Worm (Caenorhabditis elegans) whole organism, midembryonic: ENCODE results near the gene F38B6.3.

Experiments used
- T22C8.4 ChIP-seq: fragments of 200-800 bp; sonication (Bioruptor generic); IDR thresholded peaks from 2 replicates; pipeline ENCODE4 v1.3.6; 2022; ENCODE audit warnings: missing genetic modification characterization, missing compliant biosample characterization
- cog-1 ChIP-seq: sonication (generic microtip); optimal IDR thresholded peaks from 2 replicates; lab custom pipeline; 2016; ENCODE audit warnings: missing genetic modification characterization, missing compliant biosample characterization
- flt-1 ChIP-seq: fragments of 200-800 bp; sonication (Bioruptor generic); IDR thresholded peaks from 2 replicates; pipeline ENCODE4 v1.3.6; 2022; ENCODE audit warnings: missing genetic modification characterization, missing compliant biosample characterization
- klf-2 ChIP-seq: fragments of 200-800 bp; sonication (Bioruptor generic); conservative IDR thresholded peaks from 2 replicates; pipeline ENCODE4 v1.3.6; 2022; ENCODE audit warnings: missing genetic modification reagents, missing genetic modification characterization, missing compliant biosample characterization
- med-1 ChIP-seq: sonication (generic microtip); optimal IDR thresholded peaks from 2 replicates; lab custom pipeline; 2017; ENCODE audit warnings: missing genetic modification characterization, mild to moderate bottlenecking, missing compliant biosample characterization, antibody characterized with exemption, missing genetic modification reagents; ENCODE audit not compliant: insufficient read depth
- ref-1 ChIP-seq: fragments of 200-800 bp; sonication (Bioruptor generic); conservative IDR thresholded peaks from 2 replicates; pipeline ENCODE4 v1.3.6; 2022; ENCODE audit warnings: missing genetic modification reagents, missing genetic modification characterization, missing compliant biosample characterization
- tab-1 ChIP-seq: fragments of 200-800 bp; sonication (Bioruptor generic); IDR thresholded peaks from 2 replicates; pipeline ENCODE4 v1.3.6; 2022; ENCODE audit warnings: missing genetic modification characterization, missing compliant biosample characterization
- ztf-23 ChIP-seq: fragments of 200-800 bp; sonication (Bioruptor generic); IDR thresholded peaks from 2 replicates; pipeline ENCODE4 v1.3.6; 2022; ENCODE audit warnings: missing genetic modification reagents, missing genetic modification characterization, missing compliant biosample characterization
- ztf-29 ChIP-seq: fragments of 200-800 bp; sonication (Bioruptor generic); IDR thresholded peaks from 2 replicates; pipeline ENCODE4 v1.3.6; 2022; ENCODE audit warnings: missing genetic modification reagents, missing genetic modification characterization, missing compliant biosample characterization

Gene F38B6.3

ce11 chrX:6693331-6693730 is at the start of gene F38B6.3:
Gene F38B6.3, plus strand, starts transcription at chrX:6693631.
- TF ChIP-seq ztf-23 (GFP tag; lab: Robert Waterston, UW) (no peak), cog-1 (tag; lab: Kevin White, UChicago) (no peak), klf-2 (GFP tag; lab: Robert Waterston, UW) (no peak), ztf-29 (GFP tag; lab: Robert Waterston, UW) (no peak), flt-1 (GFP tag; lab: Robert Waterston, UW) (no peak), med-1 (no peak), tab-1 (GFP tag; lab: Robert Waterston, UW) (no peak), T22C8.4 (GFP tag; lab: Robert Waterston, UW) (no peak), ref-1 (GFP tag; lab: Robert Waterston, UW) (no peak)

DNA sequence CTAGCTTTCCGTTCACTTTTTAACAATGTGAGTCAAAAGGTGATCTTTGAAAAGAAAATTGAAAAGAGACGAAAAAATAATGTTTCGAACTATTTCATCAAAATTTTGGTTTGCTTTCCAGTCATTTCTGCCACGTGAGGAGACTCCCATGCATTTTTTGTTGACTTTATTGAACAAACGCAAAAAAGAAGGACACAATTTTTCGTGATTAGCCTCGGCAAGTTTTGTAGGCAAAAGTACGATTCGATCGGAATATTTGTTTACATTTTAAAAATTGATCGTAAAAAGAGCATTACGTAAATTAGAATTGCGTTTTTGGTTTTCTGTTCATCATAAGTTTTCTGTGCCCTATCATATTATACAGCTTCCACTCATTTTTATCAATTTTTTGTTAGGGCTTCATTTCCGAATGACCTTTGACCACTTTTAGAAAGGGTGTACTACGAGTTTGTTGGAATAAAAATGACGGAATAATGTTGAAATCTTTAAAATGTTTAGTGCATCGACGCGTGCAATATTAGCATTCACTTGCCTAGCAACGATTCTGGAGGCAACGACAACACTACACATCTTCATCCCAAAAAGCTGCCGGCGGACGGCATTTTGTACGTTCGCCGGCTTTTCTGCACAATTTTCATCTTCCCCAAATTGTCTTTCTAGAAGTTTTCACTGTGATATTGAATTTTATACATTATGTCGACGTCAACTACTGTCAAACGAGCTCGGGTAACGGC is 48.3 kb upstream of the F38B6.3 start, which contains the start of gene C56E10.3:
Gene C56E10.3, plus strand, starts transcription at position 684 of the 734 bp plus-strand sequence.
- TF ChIP-seq ztf-23 (GFP tag; lab: Robert Waterston, UW) (no peak), cog-1 (tag; lab: Kevin White, UChicago) (no peak), T22C8.4 (GFP tag; lab: Robert Waterston, UW) (no peak), flt-1 (GFP tag; lab: Robert Waterston, UW) (no peak), klf-2 (GFP tag; lab: Robert Waterston, UW) (no peak), tab-1 (GFP tag; lab: Robert Waterston, UW) (no peak), ztf-29 (GFP tag; lab: Robert Waterston, UW) (no peak), ref-1 (GFP tag; lab: Robert Waterston, UW) (no peak), med-1 (no peak)

DNA sequence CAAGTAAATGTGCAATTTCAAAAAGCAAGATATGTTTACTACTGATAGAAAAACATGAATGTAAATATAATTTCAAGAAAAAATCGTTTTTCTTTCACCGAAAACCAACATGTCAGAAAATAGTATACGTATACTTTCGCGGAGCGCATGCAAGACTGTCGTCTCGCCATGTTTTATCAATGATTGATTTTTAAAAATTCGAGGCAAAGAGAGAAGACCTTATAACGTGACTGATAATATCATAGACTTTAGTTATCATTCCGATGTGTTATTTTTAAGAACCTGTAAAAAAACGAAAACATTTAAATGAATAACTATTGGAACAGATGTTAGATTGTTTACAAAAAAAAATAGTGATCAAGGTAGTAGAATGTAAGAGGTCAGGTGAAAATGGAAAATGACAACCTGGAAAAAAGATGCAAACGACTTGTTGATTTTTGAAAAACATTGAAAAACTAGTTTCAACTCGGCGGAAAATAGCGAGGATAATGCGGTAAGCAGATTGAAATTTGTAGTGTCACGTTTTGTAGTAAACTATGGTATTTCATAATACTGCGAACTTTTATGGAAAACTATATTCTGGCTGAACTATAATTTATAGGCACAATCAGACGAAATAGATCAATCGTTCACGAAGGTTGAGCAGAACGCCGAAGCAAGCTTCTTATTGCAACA is 46.9 kb upstream of the F38B6.3 start:
- TF ChIP-seq med-1: no peak
- TF ChIP-seq ztf-23 (GFP tag; lab: Robert Waterston, UW): no peak
- TF ChIP-seq T22C8.4 (GFP tag; lab: Robert Waterston, UW): no peak
- no peak for TF ChIP-seq klf-2 (GFP tag; lab: Robert Waterston, UW)
- TF ChIP-seq cog-1 (tag; lab: Kevin White, UChicago): no peak
- no peak for TF ChIP-seq ztf-29 (GFP tag; lab: Robert Waterston, UW)
- TF ChIP-seq flt-1 (GFP tag; lab: Robert Waterston, UW): no peak
- no peak for TF ChIP-seq ref-1 (GFP tag; lab: Robert Waterston, UW)
- no peak for TF ChIP-seq tab-1 (GFP tag; lab: Robert Waterston, UW)

ce11 chrX:6649573-6649972 is 43.9 kb upstream of the F38B6.3 start:
- no peak for TF ChIP-seq tab-1 (GFP tag; lab: Robert Waterston, UW)
- no peak for TF ChIP-seq klf-2 (GFP tag; lab: Robert Waterston, UW)
- no peak for TF ChIP-seq ztf-23 (GFP tag; lab: Robert Waterston, UW)
- TF ChIP-seq cog-1 (tag; lab: Kevin White, UChicago): no peak
- TF ChIP-seq med-1: no peak
- no peak for TF ChIP-seq ref-1 (GFP tag; lab: Robert Waterston, UW)
- TF ChIP-seq T22C8.4 (GFP tag; lab: Robert Waterston, UW): no peak
- no peak for TF ChIP-seq ztf-29 (GFP tag; lab: Robert Waterston, UW)
- no peak for TF ChIP-seq flt-1 (GFP tag; lab: Robert Waterston, UW)

ce11 chrX:6653173-6653572 is 40.3 kb upstream of the F38B6.3 start:
- TF ChIP-seq ref-1 (GFP tag; lab: Robert Waterston, UW): no peak
- TF ChIP-seq ztf-29 (GFP tag; lab: Robert Waterston, UW): no peak
- no peak for TF ChIP-seq klf-2 (GFP tag; lab: Robert Waterston, UW)
- TF ChIP-seq ztf-23 (GFP tag; lab: Robert Waterston, UW): no peak
- no peak for TF ChIP-seq tab-1 (GFP tag; lab: Robert Waterston, UW)
- no peak for TF ChIP-seq flt-1 (GFP tag; lab: Robert Waterston, UW)
- no peak for TF ChIP-seq cog-1 (tag; lab: Kevin White, UChicago)
- no peak for TF ChIP-seq med-1
- no peak for TF ChIP-seq T22C8.4 (GFP tag; lab: Robert Waterston, UW)

DNA sequence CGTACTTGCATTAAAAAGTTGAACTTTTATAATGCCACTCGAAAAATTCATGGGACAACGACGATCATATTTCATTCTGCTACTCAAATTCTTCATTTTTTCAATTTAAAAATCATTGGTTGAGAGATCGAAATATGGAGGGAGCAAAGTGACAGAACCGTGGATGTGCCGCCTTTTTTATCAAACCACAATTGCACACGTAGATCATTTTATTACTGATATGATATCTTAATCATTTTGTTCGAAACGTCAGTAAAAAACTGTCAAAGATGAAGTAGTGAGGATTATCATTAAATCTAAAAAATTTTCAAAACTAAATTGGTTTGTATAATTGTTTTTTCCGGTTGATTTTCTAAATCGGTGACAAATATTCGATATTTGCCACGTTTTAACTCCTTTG is 39.3 kb upstream of the F38B6.3 start:
- TF ChIP-seq tab-1 (GFP tag; lab: Robert Waterston, UW): no peak
- no peak for TF ChIP-seq T22C8.4 (GFP tag; lab: Robert Waterston, UW)
- no peak for TF ChIP-seq med-1
- no peak for TF ChIP-seq ztf-23 (GFP tag; lab: Robert Waterston, UW)
- TF ChIP-seq cog-1 (tag; lab: Kevin White, UChicago): no peak
- no peak for TF ChIP-seq flt-1 (GFP tag; lab: Robert Waterston, UW)
- TF ChIP-seq ztf-29 (GFP tag; lab: Robert Waterston, UW): no peak

DNA sequence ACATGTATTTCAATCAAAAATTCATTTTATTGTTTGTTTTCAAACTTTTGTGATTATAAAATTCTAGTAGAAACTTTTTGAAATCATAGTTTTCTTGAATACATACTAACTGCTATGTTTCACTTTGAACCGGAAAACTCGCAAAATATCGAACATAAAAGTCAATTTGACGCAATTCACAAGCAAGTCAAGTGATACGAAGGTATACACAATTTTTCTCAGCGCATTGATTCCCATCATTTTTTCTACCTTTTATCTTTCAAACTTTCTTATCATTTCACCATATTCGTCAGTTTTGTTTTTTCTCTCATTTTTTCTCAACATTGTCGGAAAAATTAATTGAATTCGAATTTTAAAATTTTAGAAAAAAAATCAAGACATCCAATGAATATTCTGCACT is 38.3 kb upstream of the F38B6.3 start, which contains the start of gene nhr-173:
Gene nhr-173, plus strand, starts transcription at position 366 of the 400 bp plus-strand sequence.
- TF ChIP-seq tab-1 (GFP tag; lab: Robert Waterston, UW) (no peak), ztf-23 (GFP tag; lab: Robert Waterston, UW) (no peak), med-1 (no peak), T22C8.4 (GFP tag; lab: Robert Waterston, UW) (no peak), klf-2 (GFP tag; lab: Robert Waterston, UW) (no peak), ztf-29 (GFP tag; lab: Robert Waterston, UW) (no peak), ref-1 (GFP tag; lab: Robert Waterston, UW) (no peak), cog-1 (tag; lab: Kevin White, UChicago) (no peak), flt-1 (GFP tag; lab: Robert Waterston, UW) (no peak)

ce11 chrX:6656251-6656650 is 37.2 kb upstream of the F38B6.3 start:
- no peak for TF ChIP-seq ztf-29 (GFP tag; lab: Robert Waterston, UW)
- TF ChIP-seq T22C8.4 (GFP tag; lab: Robert Waterston, UW): no peak
- no peak for TF ChIP-seq tab-1 (GFP tag; lab: Robert Waterston, UW)
- no peak for TF ChIP-seq cog-1 (tag; lab: Kevin White, UChicago)
- no peak for TF ChIP-seq flt-1 (GFP tag; lab: Robert Waterston, UW)
- TF ChIP-seq ztf-23 (GFP tag; lab: Robert Waterston, UW): no peak
- no peak for TF ChIP-seq med-1
- TF ChIP-seq klf-2 (GFP tag; lab: Robert Waterston, UW): no peak
- no peak for TF ChIP-seq ref-1 (GFP tag; lab: Robert Waterston, UW)
